Fruit fly (Drosophila melanogaster): ENCODE results near the gene CG32055.

DNA sequence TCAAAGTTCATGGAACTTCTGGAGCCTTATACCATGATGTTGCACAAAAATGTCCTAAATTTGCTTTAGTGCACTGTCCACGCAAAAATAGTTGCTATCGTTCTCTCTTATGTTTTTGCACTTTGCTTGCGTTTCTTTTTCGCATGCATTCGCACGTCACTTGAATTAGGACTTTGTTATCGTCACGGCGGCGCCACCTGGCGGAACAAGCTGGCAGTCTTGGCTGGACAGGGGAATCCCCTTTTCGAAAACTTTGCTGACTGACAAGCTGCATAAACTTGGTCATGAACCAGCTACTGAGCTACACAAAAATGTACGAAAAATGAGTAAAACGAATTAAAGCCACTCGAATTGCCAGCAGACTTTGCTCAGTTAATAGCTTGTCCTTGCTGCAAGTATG lies 20.3 kb downstream of the CG32055 start:
- TF ChIP-seq pdm3 (GFP tag; optimal IDR thresholded peaks at IDR 0.05) (no peak), CG8119 (GFP tag; IDR thresholded peaks at IDR 0.05) (no peak), Hr39 (GFP tag; optimal IDR thresholded peaks at IDR 0.05) (no peak), fkh (GFP tag; optimal IDR thresholded peaks at IDR 0.05) (no peak), Sox14 (GFP tag; optimal IDR thresholded peaks at IDR 0.05) (no peak), CG6792 (GFP tag; optimal IDR thresholded peaks at IDR 0.05) (no peak), CG6854 (GFP tag; optimal IDR thresholded peaks at IDR 0.05) (no peak), Gug (GFP tag; IDR thresholded peaks at IDR 0.05) (no peak), CG8319 (GFP tag; optimal IDR thresholded peaks at IDR 0.05) (no peak)

Data from whole organism, prepupa.